Fruit fly (Drosophila melanogaster) whole organism, embryonic: Measurements from ENCODE around the gene CG17364.

Experiments
- Antp ChIP-seq: fragments of 200-800 bp; sonication (Bioruptor generic); optimal IDR thresholded peaks from 3 replicates; lab custom pipeline; 2016; ENCODE audit warnings: missing biosample characterization, missing genetic modification characterization
- Atf3 ChIP-seq: fragments of 200-800 bp; sonication (Bioruptor generic); optimal IDR thresholded peaks from 3 replicates; lab custom pipeline; 2016; ENCODE audit warnings: missing biosample characterization, missing genetic modification characterization
- Awh ChIP-seq: fragments of 200-800 bp; sonication (Bioruptor generic); IDR thresholded peaks from 2 replicates; pipeline ENCODE4, ENCODE4 v1.3.6; 2022; ENCODE audit warnings: missing biosample characterization, missing genetic modification characterization
- BtbVII ChIP-seq: fragments of 200-800 bp; sonication (Bioruptor generic); optimal IDR thresholded peaks from 3 replicates; lab custom pipeline; 2017; ENCODE audit warnings: missing biosample characterization, mild to moderate bottlenecking, missing genetic modification characterization
- CG11695 ChIP-seq: fragments of 200-800 bp; sonication (Bioruptor generic); IDR thresholded peaks from 3 replicates; pipeline ENCODE4 v1.3.6; 2022; ENCODE audit warnings: missing biosample characterization, missing genetic modification characterization
- CG12769 ChIP-seq: fragments of 200-800 bp; sonication (Bioruptor generic); optimal IDR thresholded peaks from 2 replicates; lab custom pipeline; 2019; ENCODE audit warnings: missing biosample characterization, mild to moderate bottlenecking, missing genetic modification characterization, moderate library complexity
- CG13894 ChIP-seq: fragments of 200-800 bp; sonication (Bioruptor generic); optimal IDR thresholded peaks from 3 replicates; lab custom pipeline; 2018; ENCODE audit warnings: missing biosample characterization, mild to moderate bottlenecking, missing genetic modification characterization, moderate library complexity
- CG14667 ChIP-seq: fragments of 200-800 bp; sonication (Bioruptor generic); IDR thresholded peaks from 2 replicates; pipeline ENCODE4 v1.3.6; 2022; ENCODE audit warnings: missing biosample characterization, missing genetic modification characterization
- CG16863 ChIP-seq: fragments of 200-800 bp; sonication (Bioruptor generic); optimal IDR thresholded peaks from 3 replicates; lab custom pipeline; 2016; ENCODE audit warnings: missing biosample characterization, missing genetic modification characterization
- CG17361 ChIP-seq: fragments of 200-800 bp; sonication (Bioruptor generic); IDR thresholded peaks from 3 replicates; pipeline ENCODE4 v1.3.6; 2022; ENCODE audit warnings: missing biosample characterization, missing genetic modification characterization
- CG32532 ChIP-seq: fragments of 200-800 bp; sonication (Bioruptor generic); IDR thresholded peaks from 2 replicates; pipeline ENCODE4 v1.3.6; 2022; ENCODE audit warnings: missing biosample characterization, missing genetic modification characterization
- CG33213 ChIP-seq: fragments of 200-800 bp; sonication (Bioruptor generic); optimal IDR thresholded peaks from 3 replicates; lab custom pipeline; 2016; ENCODE audit warnings: missing biosample characterization, missing genetic modification characterization
- CG33557 ChIP-seq: fragments of 200-800 bp; sonication (Bioruptor generic); optimal IDR thresholded peaks from 2 replicates; lab custom pipeline; 2019; ENCODE audit warnings: missing biosample characterization, mild to moderate bottlenecking, missing genetic modification characterization, moderate library complexity
- CG3407 ChIP-seq: fragments of 200-800 bp; sonication (Bioruptor generic); optimal IDR thresholded peaks from 2 replicates; lab custom pipeline; 2018; ENCODE audit warnings: missing biosample characterization, mild to moderate bottlenecking, missing genetic modification characterization
- CG6272 ChIP-seq: fragments of 200-800 bp; sonication (Bioruptor generic); IDR thresholded peaks from 2 replicates; pipeline ENCODE4 v1.3.6; 2022; ENCODE audit warnings: missing biosample characterization, missing genetic modification characterization
- CG6854 ChIP-seq: fragments of 200-800 bp; sonication (Bioruptor generic); optimal IDR thresholded peaks from 3 replicates; lab custom pipeline; 2017; ENCODE audit warnings: missing biosample characterization, mild to moderate bottlenecking, missing genetic modification characterization
- CG8388 ChIP-seq: fragments of 200-800 bp; sonication (Bioruptor generic); optimal IDR thresholded peaks from 2 replicates; lab custom pipeline; 2019; ENCODE audit warnings: missing biosample characterization, mild to moderate bottlenecking, missing genetic modification characterization, moderate library complexity
- CG8944 ChIP-seq: fragments of 200-800 bp; sonication (Bioruptor generic); optimal IDR thresholded peaks from 3 replicates; lab custom pipeline; 2016; ENCODE audit warnings: missing biosample characterization, missing genetic modification characterization
- CG9215 ChIP-seq: fragments of 200-800 bp; sonication (Bioruptor generic); IDR thresholded peaks from 2 replicates; pipeline ENCODE4 v1.3.6; 2022; ENCODE audit warnings: missing biosample characterization, missing genetic modification characterization
- CG9437 ChIP-seq: fragments of 200-800 bp; sonication (Bioruptor generic); optimal IDR thresholded peaks from 2 replicates; lab custom pipeline; 2018; ENCODE audit warnings: missing biosample characterization, mild to moderate bottlenecking, missing genetic modification characterization
- Doc3 ChIP-seq: fragments of 200-800 bp; sonication (Bioruptor generic); IDR thresholded peaks from 3 replicates; pipeline ENCODE4 v1.3.6; 2022; ENCODE audit warnings: missing biosample characterization, missing genetic modification characterization; ENCODE audit not compliant: partially characterized antibody
- Dref ChIP-seq: fragments of 200-800 bp; sonication (Bioruptor generic); IDR thresholded peaks from 2 replicates; pipeline ENCODE4 v1.3.6; 2022; ENCODE audit warnings: missing biosample characterization, missing genetic modification characterization
- Ets65A ChIP-seq: fragments of 200-800 bp; sonication (Bioruptor generic); peaks from one replicate; lab custom pipeline; 2016; ENCODE audit warnings: missing biosample characterization, missing genetic modification characterization
- Fer2 ChIP-seq: fragments of 200-800 bp; sonication (Bioruptor generic); optimal IDR thresholded peaks from 2 replicates; lab custom pipeline; 2018; ENCODE audit warnings: missing biosample characterization, mild to moderate bottlenecking, missing genetic modification characterization, moderate library complexity
- H15 ChIP-seq: fragments of 200-800 bp; sonication (Bioruptor generic); IDR thresholded peaks from 3 replicates; pipeline ENCODE4 v1.3.6; 2022; ENCODE audit warnings: missing biosample characterization, missing genetic modification characterization
- HHEX ChIP-seq: fragments of 200-800 bp; sonication (Bioruptor generic); optimal IDR thresholded peaks from 3 replicates; lab custom pipeline; 2017; ENCODE audit warnings: missing biosample characterization, mild to moderate bottlenecking, missing genetic modification characterization, missing genetic modification reagents
- HLH54F ChIP-seq: fragments of 200-800 bp; sonication (Bioruptor generic); optimal IDR thresholded peaks from 3 replicates; lab custom pipeline; 2016; ENCODE audit warnings: missing biosample characterization, missing genetic modification characterization
- HmgD ChIP-seq: fragments of 200-800 bp; sonication (Bioruptor generic); optimal IDR thresholded peaks from 3 replicates; lab custom pipeline; 2016; ENCODE audit warnings: missing biosample characterization, missing genetic modification characterization
- NC2α ChIP-seq: fragments of 200-800 bp; sonication (Bioruptor generic); optimal IDR thresholded peaks from 2 replicates; lab custom pipeline; 2016; ENCODE audit warnings: missing biosample characterization, missing genetic modification characterization
- Neu2 ChIP-seq: fragments of 200-800 bp; sonication (Bioruptor generic); optimal IDR thresholded peaks from 3 replicates; lab custom pipeline; 2016; ENCODE audit warnings: missing biosample characterization, missing genetic modification characterization, borderline replicate concordance
- Ptx1 ChIP-seq: fragments of 200-800 bp; sonication (Bioruptor generic); IDR thresholded peaks from 2 replicates; pipeline ENCODE4 v1.3.6; 2022; ENCODE audit warnings: missing biosample characterization, missing genetic modification characterization
- Rx ChIP-seq: fragments of 200-800 bp; sonication (Bioruptor generic); IDR thresholded peaks from 2 replicates; pipeline ENCODE4 v1.3.6; 2022; ENCODE audit warnings: missing biosample characterization, missing genetic modification characterization
- Trl ChIP-seq, 3 experiments: fragments of >200 bp in 2 of 3; fragments of 200-800 bp in 1 of 3; sonication (Bioruptor generic) in 1 of 3; optimal IDR thresholded peaks; 2 replicates in 1 of 3; 3 replicates in 2 of 3; lab custom pipeline; 2016 to 2017; ENCODE audit warnings: missing biosample characterization in 1 of 3, missing genetic modification characterization in 1 of 3
- ash1 ChIP-seq: fragments of 200-800 bp; sonication (Bioruptor generic); optimal IDR thresholded peaks from 2 replicates; lab custom pipeline; 2018; ENCODE audit warnings: missing biosample characterization, mild to moderate bottlenecking, missing genetic modification characterization
- bbx ChIP-seq: fragments of 200-800 bp; sonication (Bioruptor generic); IDR thresholded peaks from 2 replicates; pipeline ENCODE4 v1.3.6; 2022; ENCODE audit warnings: missing biosample characterization, missing genetic modification characterization; ENCODE audit not compliant: partially characterized antibody
- chif ChIP-seq, 2 experiments: fragments of 200-800 bp; sonication (Bioruptor generic); optimal IDR thresholded peaks; 3 replicates each; lab custom pipeline; 2016; ENCODE audit warnings: missing biosample characterization in 2 of 2, missing genetic modification characterization in 2 of 2
- en ChIP-seq: fragments of 200-800 bp; sonication (Bioruptor generic); optimal IDR thresholded peaks from 2 replicates; lab custom pipeline; 2016; ENCODE audit warnings: missing biosample characterization, missing genetic modification characterization
- ewg ChIP-seq: fragments of 200-800 bp; sonication (Bioruptor generic); optimal IDR thresholded peaks from 3 replicates; lab custom pipeline; 2017; ENCODE audit warnings: mild to moderate bottlenecking, missing biosample characterization, missing genetic modification reagents, missing genetic modification characterization
- fd96Cb ChIP-seq: fragments of 200-800 bp; sonication (Bioruptor generic); optimal IDR thresholded peaks from 2 replicates; lab custom pipeline; 2018; ENCODE audit warnings: missing biosample characterization, mild to moderate bottlenecking, missing genetic modification characterization, moderate library complexity
- gce ChIP-seq: fragments of 200-800 bp; sonication (Bioruptor generic); IDR thresholded peaks from 3 replicates; pipeline ENCODE4 v1.3.6; 2022; ENCODE audit warnings: missing biosample characterization, missing genetic modification characterization
- gcm ChIP-seq: fragments of 200-800 bp; sonication (Bioruptor generic); optimal IDR thresholded peaks from 2 replicates; lab custom pipeline; 2019; ENCODE audit warnings: missing biosample characterization, mild to moderate bottlenecking, missing genetic modification characterization, moderate library complexity
- gcm2 ChIP-seq: fragments of 200-800 bp; sonication (Bioruptor generic); optimal IDR thresholded peaks from 2 replicates; lab custom pipeline; 2016; ENCODE audit warnings: missing biosample characterization, missing genetic modification characterization
- hbn ChIP-seq: fragments of 200-800 bp; sonication (Bioruptor generic); IDR thresholded peaks from 2 replicates; pipeline ENCODE4 v1.3.6; 2022; ENCODE audit warnings: missing biosample characterization, missing genetic modification characterization; ENCODE audit not compliant: partially characterized antibody
- nerfin-1 ChIP-seq: fragments of 200-800 bp; sonication (Bioruptor generic); optimal IDR thresholded peaks from 3 replicates; lab custom pipeline; 2019; ENCODE audit warnings: missing biosample characterization, mild to moderate bottlenecking, missing genetic modification characterization, moderate library complexity
- odd ChIP-seq: fragments of 200-800 bp; sonication (Bioruptor generic); optimal IDR thresholded peaks from 2 replicates; lab custom pipeline; 2017; ENCODE audit warnings: missing biosample characterization, mild to moderate bottlenecking, missing genetic modification characterization
- sim ChIP-seq: fragments of 200-800 bp; sonication (Bioruptor generic); IDR thresholded peaks from 2 replicates; pipeline ENCODE4 v1.3.6; 2022; ENCODE audit warnings: missing biosample characterization, missing genetic modification characterization
- ssp ChIP-seq: fragments of 200-800 bp; sonication (Bioruptor generic); IDR thresholded peaks from 2 replicates; pipeline ENCODE4 v1.3.6; 2022; ENCODE audit warnings: missing biosample characterization, missing genetic modification characterization
- zen ChIP-seq: fragments of 200-800 bp; sonication (Bioruptor generic); optimal IDR thresholded peaks from 3 replicates; lab custom pipeline; 2018; ENCODE audit warnings: missing biosample characterization, mild to moderate bottlenecking, missing genetic modification characterization, moderate library complexity
- zen2 ChIP-seq: fragments of 200-800 bp; sonication (Bioruptor generic); IDR thresholded peaks from 3 replicates; pipeline ENCODE4 v1.3.6; 2022; ENCODE audit warnings: missing biosample characterization, missing genetic modification characterization; ENCODE audit not compliant: partially characterized antibody

The CG17364 gene

DNA sequence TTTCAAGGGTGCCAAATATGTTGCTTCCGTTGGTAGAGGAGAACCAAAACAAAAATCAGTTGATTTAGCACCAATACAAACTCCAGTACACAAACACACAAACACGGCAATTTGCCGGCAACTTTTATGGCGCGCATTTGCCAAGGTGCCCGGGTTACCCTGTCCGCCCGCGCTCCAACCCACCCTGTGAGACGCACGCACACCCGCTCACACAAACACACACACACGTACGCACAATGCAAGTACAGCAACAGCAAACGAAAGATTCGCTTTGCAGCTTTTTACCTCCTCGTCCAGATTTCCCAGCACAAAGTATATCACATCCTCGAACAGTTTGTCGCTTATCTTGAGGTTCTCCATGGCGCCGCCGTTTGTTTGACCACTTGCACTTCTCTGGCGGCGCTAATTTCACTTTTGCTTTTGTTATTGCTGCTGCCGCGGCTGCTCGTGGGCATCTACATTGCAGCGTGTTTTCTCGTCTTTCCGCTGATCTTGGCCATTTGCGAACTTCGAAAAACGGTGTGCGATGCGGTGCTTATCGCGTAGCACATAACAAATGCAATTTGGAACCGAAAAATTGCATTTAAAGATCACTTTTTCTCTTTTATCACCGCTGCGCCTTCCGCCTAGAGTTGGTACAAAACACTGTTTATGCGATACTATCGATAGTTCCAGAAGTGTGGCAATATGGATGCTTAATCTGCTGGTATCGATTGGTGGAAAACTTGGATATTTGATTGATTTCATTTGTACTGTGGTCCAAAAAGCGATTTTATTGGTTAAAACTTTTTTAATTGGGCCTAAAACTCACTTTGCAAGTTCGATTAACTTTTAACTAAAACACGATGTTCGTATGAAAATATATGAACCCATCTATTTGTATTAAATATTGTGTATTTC lies 35.5 kb upstream of the CG17364 start, which contains the start of gene Ptip (continued):
- TF ChIP-seq H15 (GFP tag; lab: Robert Waterston, UW) (0 out of 3 replicates have a peak, but pooled peaks have one; percentile 29), NC2α (GFP tag; lab: Kevin White, UChicago) (no peak), CG6854 (GFP tag; lab: Kevin White, UChicago) (no peak), CG33557 (GFP tag; lab: Kevin White, UChicago) (peak; percentile 40), odd (GFP tag; lab: Kevin White, UChicago) (peak; percentile 34), Rx (GFP tag; lab: Robert Waterston, UW) (no peak), Ets65A (GFP tag; lab: Kevin White, UChicago) (peak; percentile 75), CG8388 (GFP tag; lab: Kevin White, UChicago) (no peak), Neu2 (GFP tag; lab: Kevin White, UChicago) (no peak), bbx (GFP tag; lab: Robert Waterston, UW) (peak; percentile 98), hbn (peak; percentile 93), gcm (GFP tag; lab: Kevin White, UChicago) (no peak), gcm2 (GFP tag; lab: Kevin White, UChicago) (no peak), CG6272 (GFP tag; lab: Robert Waterston, UW) (no peak), Antp (GFP tag; lab: Kevin White, UChicago) (peak; percentile 59), ash1 (no peak), CG3407 (no peak), BtbVII (GFP tag; lab: Kevin White, UChicago) (no peak), CG9215 (no peak), CG16863 (GFP tag; lab: Kevin White, UChicago) (no peak), zen2 (GFP tag; lab: Robert Waterston, UW) (peak; percentile 94), ewg (peak; percentile 40), HmgD (GFP tag; lab: Kevin White, UChicago) (peak; percentile 6), Trl (optimal IDR thresholded peaks at IDR 0.05; lab: Kevin White, UChicago) (no peak), Trl (GFP tag; optimal IDR thresholded peaks at IDR 0.05; lab: Kevin White, UChicago) (no peak), HHEX (peak; percentile 48), CG33213 (GFP tag; lab: Kevin White, UChicago) (peak; percentile 53), gce (GFP tag; lab: Robert Waterston, UW) (no peak), Doc3 (GFP tag; lab: Robert Waterston, UW) (peak; percentile 87), CG9437 (GFP tag; lab: Kevin White, UChicago) (no peak), sim (GFP tag; lab: Robert Waterston, UW) (no peak), Dref (GFP tag; lab: Robert Waterston, UW) (peak; percentile 94), Atf3 (GFP tag; lab: Kevin White, UChicago) (no peak), CG17361 (GFP tag; lab: Robert Waterston, UW) (no peak), ssp (GFP tag; lab: Robert Waterston, UW) (no peak), nerfin-1 (tag; lab: Kevin White, UChicago) (peak; percentile 33), CG11695 (GFP tag; lab: Robert Waterston, UW) (no peak; the same call in 2 of the 3 replicates), Awh (GFP tag; lab: Robert Waterston, UW) (peak; percentile 58; the same call in 1 of the 2 replicates), CG12769 (tag; lab: Kevin White, UChicago) (no peak), HLH54F (peak; percentile 26), CG13894 (no peak), CG14667 (GFP tag; lab: Robert Waterston, UW) (no peak), chif (GFP tag; optimal IDR thresholded peaks at IDR 0.05; lab: Kevin White, UChicago) (no peak), CG8944 (no peak), Fer2 (tag; lab: Kevin White, UChicago) (no peak), CG32532 (GFP tag; lab: Robert Waterston, UW) (peak; percentile 73; the same call in 1 of the 2 replicates), en (GFP tag; lab: Kevin White, UChicago) (no peak), zen (tag; lab: Kevin White, UChicago) (peak; percentile 91), fd96Cb (tag; lab: Kevin White, UChicago) (no peak), Ptx1 (no peak)
